Fruit fly (Drosophila melanogaster): ENCODE measurements around the gene FoxK.

The FoxK gene

dm6 chr3L:11119396-11119900 is 1.1 kb downstream of the FoxK start (continued):
- TF ChIP-seq chn (GFP tag; optimal IDR thresholded peaks at IDR 0.05) (peak; percentile 33), CG7963 (GFP tag; IDR thresholded peaks at IDR 0.05; ENCODE audit: partially characterized antibody) (no peak), pzg (GFP tag; optimal IDR thresholded peaks at IDR 0.05) (no peak), fd102C (GFP tag; optimal IDR thresholded peaks at IDR 0.05) (no peak), al (GFP tag; IDR thresholded peaks at IDR 0.05) (peak; percentile 40; the same call in 1 of the 2 replicates), gce (GFP tag; IDR thresholded peaks at IDR 0.05) (no peak), Atf3 (GFP tag; optimal IDR thresholded peaks at IDR 0.05) (no peak), zen2 (GFP tag; IDR thresholded peaks at IDR 0.05; ENCODE audit: partially characterized antibody) (no peak), Nf-YB (GFP tag; optimal IDR thresholded peaks at IDR 0.05) (no peak), tap (tag; optimal IDR thresholded peaks at IDR 0.05) (no peak), gem (tag; optimal IDR thresholded peaks at IDR 0.05) (no peak), grn (GFP tag; optimal IDR thresholded peaks at IDR 0.05) (no peak), nerfin-2 (GFP tag; IDR thresholded peaks at IDR 0.05; ENCODE audit: partially characterized antibody) (no peak), CG16863 (GFP tag; optimal IDR thresholded peaks at IDR 0.05) (no peak), CG8765 (GFP tag; IDR thresholded peaks at IDR 0.05) (no peak), cato (GFP tag; optimal IDR thresholded peaks at IDR 0.05; ENCODE audit: borderline replicate concordance) (no peak), CG42726 (GFP tag; IDR thresholded peaks at IDR 0.05; ENCODE audit: partially characterized antibody) (0 out of 2 replicates have a peak, but pooled peaks have one; percentile 10), PHDP (tag; optimal IDR thresholded peaks at IDR 0.05) (no peak), sens-2 (GFP tag; IDR thresholded peaks at IDR 0.05) (no peak), Hr39 (optimal IDR thresholded peaks at IDR 0.05) (no peak), tna (GFP tag; IDR thresholded peaks at IDR 0.05; ENCODE audit: partially characterized antibody) (no peak; the same call in 1 of the 2 replicates), fd64A (GFP tag; optimal IDR thresholded peaks at IDR 0.05) (no peak), CG3163 (GFP tag; optimal IDR thresholded peaks at IDR 0.05) (no peak), Usf (GFP tag; optimal IDR thresholded peaks at IDR 0.05) (no peak), stwl (tag; optimal IDR thresholded peaks at IDR 0.05) (peak; percentile 1), CG32767 (GFP tag; IDR thresholded peaks at IDR 0.05) (peak; percentile 16; the same call in 1 of the 2 replicates), CG14441 (GFP tag; IDR thresholded peaks at IDR 0.05) (peak; percentile 54; the same call in 1 of the 2 replicates), fd96Cb (tag; optimal IDR thresholded peaks at IDR 0.05) (no peak), emc (GFP tag; optimal IDR thresholded peaks at IDR 0.05) (no peak), CG1233 (GFP tag; optimal IDR thresholded peaks at IDR 0.05) (no peak), CG1603 (tag; optimal IDR thresholded peaks at IDR 0.05) (no peak), CG11247 (GFP tag; IDR thresholded peaks at IDR 0.05) (0 out of 2 replicates have a peak, but pooled peaks have one; percentile 17), CG1602 (GFP tag; optimal IDR thresholded peaks at IDR 0.05) (no peak), danr (GFP tag; IDR thresholded peaks at IDR 0.05) (no peak), CG6791 (GFP tag; IDR thresholded peaks at IDR 0.05; ENCODE audit: partially characterized antibody) (0 out of 3 replicates have a peak, but pooled peaks have one; percentile 37), E2f1 (GFP tag; IDR thresholded peaks at IDR 0.05) (no peak), rib (GFP tag; IDR thresholded peaks at IDR 0.05) (no peak), Eip74EF (GFP tag; optimal IDR thresholded peaks at IDR 0.05) (no peak), CG13123 (GFP tag; optimal IDR thresholded peaks at IDR 0.05) (no peak), CG2116 (GFP tag; optimal IDR thresholded peaks at IDR 0.05) (no peak), pb (GFP tag; optimal IDR thresholded peaks at IDR 0.05) (no peak), crol (GFP tag; IDR thresholded peaks at IDR 0.05) (peak; percentile 77), crc (GFP tag; optimal IDR thresholded peaks at IDR 0.05) (no peak), CG11456 (GFP tag; IDR thresholded peaks at IDR 0.05) (0 out of 3 replicates have a peak, but pooled peaks have one; percentile 70), chinmo (GFP tag; IDR thresholded peaks at IDR 0.05; ENCODE audit: partially characterized antibody) (peak; percentile 82; the same call in 2 of the 4 replicates), CG30020 (tag; optimal IDR thresholded peaks at IDR 0.05) (no peak), stc (GFP tag; IDR thresholded peaks at IDR 0.05) (no peak), gt (GFP tag; IDR thresholded peaks at IDR 0.05) (no peak), CG17802 (tag; optimal IDR thresholded peaks at IDR 0.05) (no peak), twi (tag; optimal IDR thresholded peaks at IDR 0.05) (no peak)
